Worm (Caenorhabditis elegans) whole organism, midembryonic: Measurements from ENCODE around the gene str-112.

Experiments
- T22C8.4 ChIP-seq: fragments of 200-800 bp; sonication (Bioruptor generic); IDR thresholded peaks from 2 replicates; pipeline ENCODE4 v1.3.6; 2022; ENCODE audit warnings: missing genetic modification characterization, missing compliant biosample characterization
- cog-1 ChIP-seq: sonication (generic microtip); optimal IDR thresholded peaks from 2 replicates; lab custom pipeline; 2016; ENCODE audit warnings: missing genetic modification characterization, missing compliant biosample characterization
- flt-1 ChIP-seq: fragments of 200-800 bp; sonication (Bioruptor generic); IDR thresholded peaks from 2 replicates; pipeline ENCODE4 v1.3.6; 2022; ENCODE audit warnings: missing genetic modification characterization, missing compliant biosample characterization
- klf-2 ChIP-seq: fragments of 200-800 bp; sonication (Bioruptor generic); conservative IDR thresholded peaks from 2 replicates; pipeline ENCODE4 v1.3.6; 2022; ENCODE audit warnings: missing genetic modification reagents, missing genetic modification characterization, missing compliant biosample characterization
- med-1 ChIP-seq: sonication (generic microtip); optimal IDR thresholded peaks from 2 replicates; lab custom pipeline; 2017; ENCODE audit warnings: missing genetic modification characterization, mild to moderate bottlenecking, missing compliant biosample characterization, antibody characterized with exemption, missing genetic modification reagents; ENCODE audit not compliant: insufficient read depth
- ref-1 ChIP-seq: fragments of 200-800 bp; sonication (Bioruptor generic); conservative IDR thresholded peaks from 2 replicates; pipeline ENCODE4 v1.3.6; 2022; ENCODE audit warnings: missing genetic modification reagents, missing genetic modification characterization, missing compliant biosample characterization
- tab-1 ChIP-seq: fragments of 200-800 bp; sonication (Bioruptor generic); IDR thresholded peaks from 2 replicates; pipeline ENCODE4 v1.3.6; 2022; ENCODE audit warnings: missing genetic modification characterization, missing compliant biosample characterization
- ztf-23 ChIP-seq: fragments of 200-800 bp; sonication (Bioruptor generic); IDR thresholded peaks from 2 replicates; pipeline ENCODE4 v1.3.6; 2022; ENCODE audit warnings: missing genetic modification reagents, missing genetic modification characterization, missing compliant biosample characterization
- ztf-29 ChIP-seq: fragments of 200-800 bp; sonication (Bioruptor generic); IDR thresholded peaks from 2 replicates; pipeline ENCODE4 v1.3.6; 2022; ENCODE audit warnings: missing genetic modification reagents, missing genetic modification characterization, missing compliant biosample characterization

Gene str-112

DNA sequence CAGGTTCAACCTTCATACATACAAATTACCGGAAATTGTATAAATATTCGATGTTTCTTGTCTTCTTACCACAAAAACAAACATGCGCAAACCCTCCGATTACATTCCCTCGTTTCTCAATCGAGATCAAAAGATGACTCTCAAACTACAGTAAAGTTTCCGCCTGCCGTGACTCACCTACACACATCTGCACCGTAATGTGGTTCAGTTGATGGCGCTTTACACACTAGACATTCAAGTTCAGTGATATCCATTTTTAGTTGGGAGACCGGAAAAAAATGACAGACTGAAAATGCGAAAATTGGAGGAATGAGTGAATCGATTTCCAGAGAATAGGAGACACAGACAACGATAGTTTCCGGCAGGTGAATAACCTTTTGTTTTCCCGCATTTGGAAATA lies 46.9 kb downstream of the str-112 start, which contains the start of gene nhr-286:
Gene nhr-286 (minus strand): TSS at position 324 of the 400 bp plus-strand sequence.
- TF ChIP-seq ztf-29 = no peak
- TF ChIP-seq ref-1 (GFP tag; lab: Robert Waterston, UW) = no peak
- no peak for TF ChIP-seq ztf-23 (GFP tag; lab: Robert Waterston, UW)
- no peak for TF ChIP-seq med-1 (GFP tag; lab: Kevin White, UChicago)
- no peak for TF ChIP-seq tab-1 (GFP tag; lab: Robert Waterston, UW)
- TF ChIP-seq T22C8.4 (GFP tag; lab: Robert Waterston, UW) = no peak
- TF ChIP-seq klf-2 (GFP tag; lab: Robert Waterston, UW) = no peak
- no peak for TF ChIP-seq cog-1 (tag; lab: Kevin White, UChicago)
- no peak for TF ChIP-seq flt-1 (GFP tag; lab: Robert Waterston, UW)

ce11 chrV:7089217-7089616 lies 49.0 kb downstream of the str-112 start:
- TF ChIP-seq ztf-29 = no peak
- TF ChIP-seq med-1 (GFP tag; lab: Kevin White, UChicago) = no peak
- TF ChIP-seq T22C8.4 (GFP tag; lab: Robert Waterston, UW) = no peak
- no peak for TF ChIP-seq ztf-23 (GFP tag; lab: Robert Waterston, UW)
- no peak for TF ChIP-seq tab-1 (GFP tag; lab: Robert Waterston, UW)
- TF ChIP-seq klf-2 (GFP tag; lab: Robert Waterston, UW) = no peak
- TF ChIP-seq cog-1 (tag; lab: Kevin White, UChicago) = no peak
- TF ChIP-seq flt-1 (GFP tag; lab: Robert Waterston, UW) = no peak
- no peak for TF ChIP-seq ref-1 (GFP tag; lab: Robert Waterston, UW)

ce11 chrV:7087340-7087739 lies 50.9 kb downstream of the str-112 start:
- no peak for TF ChIP-seq ztf-29
- no peak for TF ChIP-seq ztf-23 (GFP tag; lab: Robert Waterston, UW)
- no peak for TF ChIP-seq ref-1 (GFP tag; lab: Robert Waterston, UW)
